Fruit fly (Drosophila melanogaster) whole organism, adult: ENCODE results near the gene CG10638.

Source experiments
- CG11617 ChIP-seq: fragments of 200-800 bp; sonication (Bioruptor generic); optimal IDR thresholded peaks from 2 replicates; lab custom pipeline; 2017; ENCODE audit warnings: mild to moderate bottlenecking, missing biosample characterization, missing genetic modification reagents, missing genetic modification characterization
- CG14711 ChIP-seq: fragments of 200-800 bp; sonication (Bioruptor generic); optimal IDR thresholded peaks from 2 replicates; lab custom pipeline; 2018; ENCODE audit warnings: missing biosample characterization, mild to moderate bottlenecking, missing genetic modification characterization, moderate library complexity
- CG7101 ChIP-seq: fragments of 200-800 bp; sonication (Bioruptor generic); optimal IDR thresholded peaks from 2 replicates; lab custom pipeline; 2018; ENCODE audit warnings: missing biosample characterization, mild to moderate bottlenecking, missing genetic modification characterization, moderate library complexity
- Crg-1 ChIP-seq: fragments of 200-800 bp; sonication (Bioruptor generic); optimal IDR thresholded peaks from 2 replicates; lab custom pipeline; 2016; ENCODE audit warnings: missing biosample characterization, missing genetic modification characterization
- Mnt ChIP-seq: fragments of 200-800 bp; sonication (Bioruptor generic); optimal IDR thresholded peaks from 2 replicates; lab custom pipeline; 2016; ENCODE audit warnings: missing biosample characterization, mild to moderate bottlenecking, missing genetic modification characterization
- bab1 ChIP-seq: fragments of 200-800 bp; sonication (Bioruptor generic); optimal IDR thresholded peaks from 3 replicates; lab custom pipeline; 2019; ENCODE audit warnings: missing biosample characterization, mild to moderate bottlenecking, missing genetic modification characterization, moderate library complexity
- cic ChIP-seq: fragments of 200-800 bp; sonication (Bioruptor generic); optimal IDR thresholded peaks from 2 replicates; lab custom pipeline; 2017; ENCODE audit warnings: missing biosample characterization, mild to moderate bottlenecking, missing genetic modification characterization, moderate library complexity
- kay ChIP-seq: fragments of 200-800 bp; sonication (Bioruptor generic); peaks from one replicate; lab custom pipeline; 2016; ENCODE audit warnings: missing biosample characterization, missing genetic modification characterization, borderline replicate concordance
- toe ChIP-seq: fragments of 200-800 bp; sonication (Bioruptor generic); optimal IDR thresholded peaks from 2 replicates; lab custom pipeline; 2016; ENCODE audit warnings: missing biosample characterization, missing genetic modification characterization

- TF ChIP-seq CG7101 (tag; lab: Kevin White, UChicago) (no peak), cic (GFP tag; lab: Kevin White, UChicago) (no peak), CG14711 (tag; lab: Kevin White, UChicago) (no peak), Crg-1 (GFP tag; lab: Kevin White, UChicago) (no peak), kay (GFP tag; lab: Kevin White, UChicago) (no peak), Mnt (GFP tag; lab: Kevin White, UChicago) (no peak), CG11617 (no peak), toe (no peak), bab1 (no peak)
Measured at dm6 chr3L:12494273-12494672, 6.8 kb downstream of the CG10638 start.
